Fruit fly (Drosophila melanogaster) whole organism, embryonic: ENCODE results near the gene CG17377.
A peak's percentile ranks its signal among the peaks of the same experiment; 100 is the strongest.

Source experiments
- BEAF-32 ChIP-seq: fragments of 200-800 bp; sonication (Bioruptor generic); optimal IDR thresholded peaks from 3 replicates; lab custom pipeline; 2017; ENCODE audit warnings: missing biosample characterization, missing genetic modification characterization, mild to moderate bottlenecking, moderate library complexity, missing genetic modification reagents
- Bdp1 ChIP-seq: fragments of 200-800 bp; sonication (Bioruptor generic); optimal IDR thresholded peaks from 3 replicates; lab custom pipeline; 2016; ENCODE audit warnings: missing biosample characterization, missing genetic modification characterization
- C15 ChIP-seq: fragments of 200-800 bp; sonication (Bioruptor generic); IDR thresholded peaks from 3 replicates; pipeline ENCODE4 v1.3.6; 2022; ENCODE audit warnings: missing biosample characterization, missing genetic modification characterization
- CG10147 ChIP-seq: fragments of 200-800 bp; sonication (Bioruptor generic); optimal IDR thresholded peaks from 2 replicates; lab custom pipeline; 2019; ENCODE audit warnings: missing biosample characterization, mild to moderate bottlenecking, missing genetic modification characterization, moderate library complexity
- CG10565 ChIP-seq: fragments of 200-800 bp; sonication (Bioruptor generic); optimal IDR thresholded peaks from 3 replicates; lab custom pipeline; 2016; ENCODE audit warnings: missing biosample characterization, mild to moderate bottlenecking, missing genetic modification characterization
- CG10979 ChIP-seq: fragments of 200-800 bp; sonication (Bioruptor generic); optimal IDR thresholded peaks from 2 replicates; lab custom pipeline; 2018; ENCODE audit warnings: missing biosample characterization, mild to moderate bottlenecking, missing genetic modification characterization, moderate library complexity
- CG11085 ChIP-seq: fragments of 200-800 bp; sonication (Bioruptor generic); IDR thresholded peaks from 2 replicates; pipeline ENCODE4 v1.3.6; 2022; ENCODE audit warnings: missing biosample characterization, missing genetic modification characterization
- CG12219 ChIP-seq: fragments of 200-800 bp; sonication (Bioruptor generic); optimal IDR thresholded peaks from 3 replicates; lab custom pipeline; 2018; ENCODE audit warnings: missing biosample characterization, mild to moderate bottlenecking, missing genetic modification characterization
- CG12391 ChIP-seq: fragments of 200-800 bp; sonication (Bioruptor generic); optimal IDR thresholded peaks from 3 replicates; lab custom pipeline; 2018; ENCODE audit warnings: missing biosample characterization, mild to moderate bottlenecking, missing genetic modification characterization, moderate library complexity
- CG13123 ChIP-seq: fragments of 200-800 bp; sonication (Bioruptor generic); optimal IDR thresholded peaks from 2 replicates; lab custom pipeline; 2016; ENCODE audit warnings: missing biosample characterization, missing genetic modification characterization
- CG13287 ChIP-seq: fragments of 200-800 bp; sonication (Bioruptor generic); IDR thresholded peaks from 2 replicates; pipeline ENCODE4 v1.3.6; 2022; ENCODE audit warnings: missing biosample characterization, missing genetic modification characterization; ENCODE audit not compliant: partially characterized antibody
- CG13424 ChIP-seq: fragments of 200-800 bp; sonication (Bioruptor generic); optimal IDR thresholded peaks from 2 replicates; lab custom pipeline; 2019; ENCODE audit warnings: missing biosample characterization, mild to moderate bottlenecking, missing genetic modification characterization, moderate library complexity
- CG15479 ChIP-seq: fragments of 200-800 bp; sonication (Bioruptor generic); optimal IDR thresholded peaks from 3 replicates; lab custom pipeline; 2019; ENCODE audit warnings: missing biosample characterization, mild to moderate bottlenecking, missing genetic modification characterization, moderate library complexity
- CG18619 ChIP-seq: fragments of 200-800 bp; sonication (Bioruptor generic); optimal IDR thresholded peaks from 3 replicates; lab custom pipeline; 2017; ENCODE audit warnings: missing biosample characterization, mild to moderate bottlenecking, missing genetic modification characterization
- CG3726 ChIP-seq: fragments of 200-800 bp; sonication (Bioruptor generic); IDR thresholded peaks from 3 replicates; pipeline ENCODE4, ENCODE4 v1.3.6; 2022; ENCODE audit warnings: missing biosample characterization, missing genetic modification characterization
- CG4424 ChIP-seq: fragments of 200-800 bp; sonication (Bioruptor generic); optimal IDR thresholded peaks from 3 replicates; lab custom pipeline; 2016; ENCODE audit warnings: missing biosample characterization, missing genetic modification characterization
- CG5245 ChIP-seq: fragments of 200-800 bp; sonication (Bioruptor generic); optimal IDR thresholded peaks from 3 replicates; lab custom pipeline; 2016; ENCODE audit warnings: missing biosample characterization, missing genetic modification characterization
- CG6272 ChIP-seq: fragments of 200-800 bp; sonication (Bioruptor generic); IDR thresholded peaks from 2 replicates; pipeline ENCODE4 v1.3.6; 2022; ENCODE audit warnings: missing biosample characterization, missing genetic modification characterization
- CG6654 ChIP-seq: fragments of 200-800 bp; sonication (Bioruptor generic); optimal IDR thresholded peaks from 2 replicates; lab custom pipeline; 2017; ENCODE audit warnings: missing biosample characterization, mild to moderate bottlenecking, missing genetic modification characterization
- CG7271 ChIP-seq: fragments of 200-800 bp; sonication (Bioruptor generic); optimal IDR thresholded peaks from 2 replicates; lab custom pipeline; 2018; ENCODE audit warnings: missing biosample characterization, mild to moderate bottlenecking, missing genetic modification characterization, moderate library complexity
- CG7372 ChIP-seq: fragments of 200-800 bp; sonication (Bioruptor generic); IDR thresholded peaks from 2 replicates; pipeline ENCODE4 v1.3.6; 2022; ENCODE audit warnings: missing biosample characterization, missing genetic modification characterization
- CG8944 ChIP-seq: fragments of 200-800 bp; sonication (Bioruptor generic); optimal IDR thresholded peaks from 3 replicates; lab custom pipeline; 2016; ENCODE audit warnings: missing biosample characterization, missing genetic modification characterization
- CTCF ChIP-seq: fragments of 200-800 bp; sonication (Bioruptor generic); optimal IDR thresholded peaks from 2 replicates; lab custom pipeline; 2017; ENCODE audit warnings: missing biosample characterization, mild to moderate bottlenecking, missing genetic modification characterization, moderate library complexity
- Dip2 ChIP-seq: fragments of 200-800 bp; sonication (Bioruptor generic); IDR thresholded peaks from 2 replicates; pipeline ENCODE4 v1.3.6; 2022; ENCODE audit warnings: missing biosample characterization, missing genetic modification characterization
- Dip3 ChIP-seq: fragments of 200-800 bp; sonication (Bioruptor generic); optimal IDR thresholded peaks from 3 replicates; lab custom pipeline; 2016; ENCODE audit warnings: missing biosample characterization, missing genetic modification characterization
- Drgx ChIP-seq: fragments of 200-800 bp; sonication (Bioruptor generic); IDR thresholded peaks from 2 replicates; pipeline ENCODE4 v1.3.6; 2022; ENCODE audit warnings: missing biosample characterization, missing genetic modification characterization
- Lim3 ChIP-seq: fragments of 200-800 bp; sonication (Bioruptor generic); IDR thresholded peaks from 2 replicates; pipeline ENCODE4 v1.3.6; 2022; ENCODE audit warnings: missing biosample characterization, missing genetic modification characterization
- Side ChIP-seq: fragments of 200-800 bp; sonication (Bioruptor generic); optimal IDR thresholded peaks from 2 replicates; lab custom pipeline; 2016; ENCODE audit warnings: missing biosample characterization, missing genetic modification characterization
- Sry-β ChIP-seq: fragments of 200-800 bp; sonication (Bioruptor generic); optimal IDR thresholded peaks from 2 replicates; lab custom pipeline; 2018; ENCODE audit warnings: missing biosample characterization, mild to moderate bottlenecking, missing genetic modification characterization, moderate library complexity
- Sry-δ ChIP-seq: fragments of 200-800 bp; sonication (Bioruptor generic); optimal IDR thresholded peaks from 2 replicates; lab custom pipeline; 2016; ENCODE audit warnings: missing biosample characterization, missing genetic modification characterization
- aop ChIP-seq: fragments of 200-800 bp; sonication (Bioruptor generic); IDR thresholded peaks from 2 replicates; pipeline ENCODE4 v1.3.6; 2022; ENCODE audit warnings: missing biosample characterization, missing genetic modification characterization
- ash1 ChIP-seq: fragments of 200-800 bp; sonication (Bioruptor generic); optimal IDR thresholded peaks from 2 replicates; lab custom pipeline; 2018; ENCODE audit warnings: missing biosample characterization, mild to moderate bottlenecking, missing genetic modification characterization
- bsh ChIP-seq, 2 experiments: fragments of 200-800 bp; sonication (Bioruptor generic); optimal IDR thresholded peaks; 2 replicates each; lab custom pipeline; 2017 to 2018; ENCODE audit warnings: mild to moderate bottlenecking in 2 of 2, missing biosample characterization in 2 of 2, missing genetic modification characterization in 2 of 2, moderate library complexity in 1 of 2
- exex ChIP-seq: fragments of 200-800 bp; sonication (Bioruptor generic); optimal IDR thresholded peaks from 4 replicates; lab custom pipeline; 2018; ENCODE audit warnings: missing biosample characterization, mild to moderate bottlenecking, missing genetic modification characterization, moderate library complexity
- ftz-f1 ChIP-seq: fragments of 200-800 bp; sonication (Bioruptor generic); optimal IDR thresholded peaks from 2 replicates; lab custom pipeline; 2016; ENCODE audit warnings: missing biosample characterization, missing genetic modification characterization
- gem ChIP-seq: fragments of 200-800 bp; sonication (Bioruptor generic); optimal IDR thresholded peaks from 2 replicates; lab custom pipeline; 2019; ENCODE audit warnings: missing biosample characterization, mild to moderate bottlenecking, missing genetic modification characterization, moderate library complexity
- gro ChIP-seq: fragments of 200-800 bp; sonication (Bioruptor generic); optimal IDR thresholded peaks from 2 replicates; lab custom pipeline; 2016; ENCODE audit warnings: missing biosample characterization, missing genetic modification characterization
- gsb-n ChIP-seq: fragments of 200-800 bp; sonication (Bioruptor generic); optimal IDR thresholded peaks from 3 replicates; lab custom pipeline; 2018; ENCODE audit warnings: missing biosample characterization, mild to moderate bottlenecking, missing genetic modification characterization
- jumu ChIP-seq: fragments of 200-800 bp; sonication (Bioruptor generic); optimal IDR thresholded peaks from 3 replicates; lab custom pipeline; 2016; ENCODE audit warnings: missing biosample characterization, missing genetic modification characterization
- klu ChIP-seq: fragments of 200-800 bp; sonication (Bioruptor generic); IDR thresholded peaks from 2 replicates; pipeline ENCODE4 v1.3.6; 2022; ENCODE audit warnings: missing biosample characterization, missing genetic modification characterization
- kni ChIP-seq: fragments of 200-800 bp; sonication (Bioruptor generic); optimal IDR thresholded peaks from 3 replicates; lab custom pipeline; 2017; ENCODE audit warnings: mild to moderate bottlenecking, missing biosample characterization, missing genetic modification reagents, missing genetic modification characterization
- lbe ChIP-seq: fragments of 200-800 bp; sonication (Bioruptor generic); optimal IDR thresholded peaks from 2 replicates; lab custom pipeline; 2016; ENCODE audit warnings: missing biosample characterization, mild to moderate bottlenecking, missing genetic modification characterization
- odd ChIP-seq: fragments of 200-800 bp; sonication (Bioruptor generic); optimal IDR thresholded peaks from 2 replicates; lab custom pipeline; 2017; ENCODE audit warnings: missing biosample characterization, mild to moderate bottlenecking, missing genetic modification characterization
- pan ChIP-seq, 4 experiments: fragments of >200 bp in 3 of 4; fragments of 200-800 bp in 1 of 4; sonication (Bioruptor generic) in 1 of 4; optimal IDR thresholded peaks in 3 of 4; IDR thresholded peaks in 1 of 4; 2 replicates each; pipeline versions ENCODE4 v1.3.6 to Lab custom; 2017 to 2022; ENCODE audit warnings: missing biosample characterization in 2 of 4, missing genetic modification characterization in 2 of 4, mixed read lengths in 1 of 4
- prd ChIP-seq, 3 experiments: fragments of >200 bp in 2 of 3; fragments of 200-800 bp in 1 of 3; sonication (Bioruptor generic) in 1 of 3; optimal IDR thresholded peaks in 2 of 3; IDR thresholded peaks in 1 of 3; 2 replicates in 2 of 3; 3 replicates in 1 of 3; pipeline versions ENCODE4 v1.3.6 to Lab custom; 2017 to 2022; ENCODE audit warnings: missing biosample characterization in 1 of 3, missing genetic modification characterization in 1 of 3
- pum ChIP-seq: fragments of 200-800 bp; sonication (Bioruptor generic); optimal IDR thresholded peaks from 2 replicates; lab custom pipeline; 2016; ENCODE audit warnings: missing biosample characterization, missing genetic modification characterization
- sc ChIP-seq, 3 experiments: fragments of >200 bp in 2 of 3; fragments of 200-800 bp in 1 of 3; sonication (Bioruptor generic) in 1 of 3; optimal IDR thresholded peaks; 2 replicates in 2 of 3; 3 replicates in 1 of 3; lab custom pipeline; 2017; ENCODE audit warnings: mild to moderate bottlenecking in 1 of 3, missing biosample characterization in 1 of 3, missing genetic modification characterization in 1 of 3, missing genetic modification reagents in 1 of 3
- sens ChIP-seq: fragments of 200-800 bp; sonication (Bioruptor generic); peaks from one replicate; lab custom pipeline; 2016; ENCODE audit warnings: missing biosample characterization, missing genetic modification characterization
- stwl ChIP-seq: fragments of 200-800 bp; sonication (Bioruptor generic); optimal IDR thresholded peaks from 3 replicates; lab custom pipeline; 2018; ENCODE audit warnings: missing biosample characterization, mild to moderate bottlenecking, missing genetic modification characterization, moderate library complexity
- tin ChIP-seq: fragments of 200-800 bp; sonication (Bioruptor generic); optimal IDR thresholded peaks from 3 replicates; lab custom pipeline; 2016; ENCODE audit warnings: missing biosample characterization, missing genetic modification characterization
- tup ChIP-seq: fragments of 200-800 bp; sonication (Bioruptor generic); optimal IDR thresholded peaks from 2 replicates; lab custom pipeline; 2016; ENCODE audit warnings: missing biosample characterization, mild to moderate bottlenecking, missing genetic modification characterization, moderate library complexity

The CG17377 gene

DNA sequence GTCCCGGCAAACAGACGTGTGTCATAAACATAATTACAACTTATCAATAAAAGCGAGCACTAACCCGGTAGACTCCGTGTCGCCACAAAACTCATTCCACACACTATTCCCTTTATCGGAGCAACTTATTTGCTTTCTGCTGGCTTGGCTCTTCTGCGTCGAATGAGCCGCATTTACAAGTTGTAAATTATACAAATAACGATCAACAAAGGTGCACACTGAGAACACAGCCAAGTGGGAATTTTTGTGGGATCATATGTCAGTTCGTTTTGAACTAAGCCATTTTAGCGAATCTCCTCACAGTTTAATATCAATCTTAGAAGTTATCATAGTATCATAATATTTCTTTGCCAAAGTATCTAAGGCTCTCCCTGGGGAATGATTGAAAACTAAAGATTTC is 15.7 kb upstream of the CG17377 start (continued):
- no peak for TF ChIP-seq Dip3 (GFP tag; lab: Kevin White, UChicago)
- TF ChIP-seq CG10979 (tag; lab: Kevin White, UChicago), result peak; percentile 22
- no peak for TF ChIP-seq Sry-δ
- TF ChIP-seq Drgx (GFP tag; lab: Robert Waterston, UW), result no peak
- TF ChIP-seq tin (GFP tag; lab: Kevin White, UChicago), result no peak
- TF ChIP-seq ash1 (GFP tag; lab: Kevin White, UChicago), result no peak
- TF ChIP-seq CG10565, result no peak
- no peak for TF ChIP-seq pum (GFP tag; lab: Kevin White, UChicago)
- TF ChIP-seq CG13123, result no peak
- TF ChIP-seq CG6654, result no peak
- TF ChIP-seq CTCF (GFP tag; lab: Kevin White, UChicago), result no peak
- no peak for TF ChIP-seq CG11085
- peak in 1 of 2 experiments; percentile 32 for TF ChIP-seq bsh (GFP tag; optimal IDR thresholded peaks at IDR 0.05; lab: Kevin White, UChicago)
- no peak for TF ChIP-seq Lim3 (GFP tag; lab: Robert Waterston, UW)
- TF ChIP-seq pan (optimal IDR thresholded peaks at IDR 0.05; lab: Kevin White, UChicago), result no peak
- TF ChIP-seq pan (GFP tag; optimal IDR thresholded peaks at IDR 0.05 in 1 of 2, IDR thresholded peaks at IDR 0.05 in 1 of 2), result no peak
- TF ChIP-seq tup (GFP tag; lab: Kevin White, UChicago), result no peak
- no peak for TF ChIP-seq CG18619
- no peak for TF ChIP-seq ftz-f1 (GFP tag; lab: Kevin White, UChicago)
- TF ChIP-seq aop, result no peak
- TF ChIP-seq CG3726 (GFP tag; lab: Robert Waterston, UW), result no peak
- TF ChIP-seq CG12391 (tag; lab: Kevin White, UChicago), result no peak
- peak; percentile 77 for TF ChIP-seq sens
- no peak for TF ChIP-seq sc (optimal IDR thresholded peaks at IDR 0.05; lab: Kevin White, UChicago)
- peak; percentile 42 for TF ChIP-seq sc (GFP tag; optimal IDR thresholded peaks at IDR 0.05; lab: Kevin White, UChicago)
- TF ChIP-seq CG13287 (GFP tag; lab: Robert Waterston, UW), result no peak
- no peak for TF ChIP-seq CG12219 (GFP tag; lab: Kevin White, UChicago)
- no peak for TF ChIP-seq Sry-β (GFP tag; lab: Kevin White, UChicago)
- TF ChIP-seq CG7271, result peak; percentile 7
- TF ChIP-seq Bdp1 (GFP tag; lab: Kevin White, UChicago), result no peak
- no peak for TF ChIP-seq CG13424 (tag; lab: Kevin White, UChicago)
- no peak for TF ChIP-seq prd (optimal IDR thresholded peaks at IDR 0.05; lab: Kevin White, UChicago)
- TF ChIP-seq prd (GFP tag; IDR thresholded peaks at IDR 0.05; lab: Robert Waterston, UW), result no peak
- no peak for TF ChIP-seq jumu (GFP tag; lab: Kevin White, UChicago)
- no peak for TF ChIP-seq gro (GFP tag; lab: Kevin White, UChicago)
- TF ChIP-seq CG15479, result no peak
- no peak for TF ChIP-seq CG5245 (GFP tag; lab: Kevin White, UChicago)
- TF ChIP-seq CG6272 (GFP tag; lab: Robert Waterston, UW), result no peak
- peak; percentile 8 for TF ChIP-seq Side (GFP tag; lab: Kevin White, UChicago)
- no peak for TF ChIP-seq odd (GFP tag; lab: Kevin White, UChicago)
- TF ChIP-seq CG8944 (GFP tag; lab: Kevin White, UChicago), result no peak
- no peak for TF ChIP-seq klu (GFP tag; lab: Robert Waterston, UW)
- TF ChIP-seq CG10147 (GFP tag; lab: Kevin White, UChicago), result no peak
- TF ChIP-seq BEAF-32 (GFP tag; lab: Kevin White, UChicago), result no peak
- TF ChIP-seq kni (GFP tag; lab: Kevin White, UChicago), result no peak
- no peak for TF ChIP-seq exex
- no peak for TF ChIP-seq Dip2 (GFP tag; lab: Robert Waterston, UW)
- TF ChIP-seq CG4424 (GFP tag; lab: Kevin White, UChicago), result no peak
- TF ChIP-seq stwl (tag; lab: Kevin White, UChicago), result no peak
- peak; percentile 32 for TF ChIP-seq gem
- TF ChIP-seq C15 (GFP tag; lab: Robert Waterston, UW), result no peak
- TF ChIP-seq lbe (GFP tag; lab: Kevin White, UChicago), result no peak
- TF ChIP-seq CG7372 (GFP tag; lab: Robert Waterston, UW), result no peak
- no peak for TF ChIP-seq gsb-n (tag; lab: Kevin White, UChicago)
